Worm (Caenorhabditis elegans) whole organism, L3 larva: ENCODE measurements around the gene dmd-6.

Experiments used
- R02D3.7 ChIP-seq: fragments of 150-350 bp; optimal IDR thresholded peaks from 2 replicates; lab custom pipeline; 2014; ENCODE audit warnings: missing biosample characterization, missing genetic modification characterization
- ZK546.5 ChIP-seq: sonication (generic microtip); optimal IDR thresholded peaks from 2 replicates; lab custom pipeline; 2017; ENCODE audit warnings: missing biosample characterization, missing genetic modification characterization
- aly-2 ChIP-seq: fragments of 150-350 bp; optimal IDR thresholded peaks from 2 replicates; lab custom pipeline; 2014; ENCODE audit warnings: missing biosample characterization, missing genetic modification characterization
- ama-1 ChIP-seq: fragments of 150-350 bp; optimal IDR thresholded peaks from 2 replicates; lab custom pipeline; 2018
- ceh-16 ChIP-seq: sonication (generic microtip); optimal IDR thresholded peaks from 2 replicates; lab custom pipeline; 2017; ENCODE audit warnings: missing biosample characterization, missing genetic modification characterization
- ceh-28 ChIP-seq: fragments of 150-350 bp; optimal IDR thresholded peaks from 2 replicates; lab custom pipeline; 2014; ENCODE audit warnings: missing biosample characterization, missing genetic modification reagents, missing genetic modification characterization
- ceh-82 ChIP-seq: fragments of 150-350 bp; optimal IDR thresholded peaks from 2 replicates; lab custom pipeline; 2014; ENCODE audit warnings: missing biosample characterization, missing genetic modification characterization
- ceh-9 ChIP-seq: sonication (generic microtip); optimal IDR thresholded peaks from 2 replicates; lab custom pipeline; 2018; ENCODE audit warnings: missing biosample characterization, missing genetic modification characterization
- daf-12 ChIP-seq: fragments of 150-350 bp; optimal IDR thresholded peaks from 2 replicates; lab custom pipeline; 2014; ENCODE audit warnings: missing biosample characterization, missing genetic modification reagents, missing genetic modification characterization
- egl-27 ChIP-seq: sonication (generic microtip); optimal IDR thresholded peaks from 4 replicates; lab custom pipeline; 2017; ENCODE audit warnings: missing biosample characterization, missing genetic modification reagents, missing genetic modification characterization
- egl-5 ChIP-seq: fragments of 150-350 bp; optimal IDR thresholded peaks from 2 replicates; lab custom pipeline; 2017; ENCODE audit warnings: missing biosample characterization, missing genetic modification reagents, missing genetic modification characterization, inconsistent platforms
- elt-1 ChIP-seq: fragments of 150-350 bp; optimal IDR thresholded peaks from 2 replicates; lab custom pipeline; 2014; ENCODE audit warnings: missing biosample characterization, missing genetic modification characterization
- elt-2 ChIP-seq: sonication (generic microtip); optimal IDR thresholded peaks from 2 replicates; lab custom pipeline; 2016; ENCODE audit warnings: missing genetic modification reagents, mild to moderate bottlenecking, missing genetic modification characterization, missing compliant biosample characterization
- elt-3 ChIP-seq, 3 experiments: fragments of 150-350 bp in 1 of 3; sonication (generic microtip) in 2 of 3; optimal IDR thresholded peaks; 2 replicates in 2 of 3; 4 replicates in 1 of 3; lab custom pipeline; 2014 to 2017; ENCODE audit warnings: missing biosample characterization in 3 of 3, missing genetic modification characterization in 3 of 3
- eor-1 ChIP-seq, 2 experiments: fragments of 150-350 bp; optimal IDR thresholded peaks; 2 replicates each; lab custom pipeline; 2014 to 2018; ENCODE audit warnings: missing biosample characterization in 2 of 2, missing genetic modification characterization in 2 of 2
- fos-1 ChIP-seq: fragments of 150-350 bp; optimal IDR thresholded peaks from 2 replicates; lab custom pipeline; 2014; ENCODE audit warnings: missing biosample characterization, missing genetic modification characterization
- hmg-11 ChIP-seq: sonication (generic microtip); optimal IDR thresholded peaks from 2 replicates; lab custom pipeline; 2016; ENCODE audit warnings: missing genetic modification characterization, missing compliant biosample characterization
- jun-1 ChIP-seq: fragments of 150-350 bp; optimal IDR thresholded peaks from 2 replicates; lab custom pipeline; 2014; ENCODE audit warnings: missing biosample characterization, missing genetic modification reagents, missing genetic modification characterization
- lin-15B ChIP-seq: fragments of 150-350 bp; optimal IDR thresholded peaks from 2 replicates; lab custom pipeline; 2014; ENCODE audit warnings: missing biosample characterization, missing genetic modification characterization
- lsy-12 ChIP-seq: sonication (generic microtip); optimal IDR thresholded peaks from 2 replicates; lab custom pipeline; 2016; ENCODE audit warnings: mild to moderate bottlenecking, missing genetic modification characterization, missing compliant biosample characterization
- mml-1 ChIP-seq: fragments of 150-350 bp; sonication (generic microtip); optimal IDR thresholded peaks from 3 replicates; lab custom pipeline; 2014; ENCODE audit warnings: missing biosample characterization, missing genetic modification characterization
- nfya-1 ChIP-seq: sonication (generic microtip); optimal IDR thresholded peaks from 2 replicates; lab custom pipeline; 2017; ENCODE audit warnings: missing genetic modification characterization, mild to moderate bottlenecking, missing compliant biosample characterization, antibody characterized with exemption, moderate library complexity; ENCODE audit not compliant: insufficient read depth
- nhr-12 ChIP-seq: fragments of 150-350 bp; optimal IDR thresholded peaks from 2 replicates; lab custom pipeline; 2014; ENCODE audit warnings: missing biosample characterization, missing genetic modification characterization
- nhr-23 ChIP-seq: fragments of 150-350 bp; optimal IDR thresholded peaks from 2 replicates; lab custom pipeline; 2014; ENCODE audit warnings: missing biosample characterization, missing genetic modification reagents, missing genetic modification characterization
- nhr-237 ChIP-seq: fragments of 150-350 bp; optimal IDR thresholded peaks from 2 replicates; lab custom pipeline; 2014; ENCODE audit warnings: missing biosample characterization, missing genetic modification characterization
- nhr-25 ChIP-seq: sonication (generic microtip); optimal IDR thresholded peaks from 2 replicates; lab custom pipeline; 2017; ENCODE audit warnings: missing biosample characterization, missing genetic modification characterization
- nhr-28 ChIP-seq: fragments of 150-350 bp; optimal IDR thresholded peaks from 2 replicates; lab custom pipeline; 2014; ENCODE audit warnings: missing biosample characterization, missing genetic modification characterization
- nhr-43 ChIP-seq: sonication (generic microtip); optimal IDR thresholded peaks from 2 replicates; lab custom pipeline; 2016; ENCODE audit warnings: mild to moderate bottlenecking, missing genetic modification characterization, missing compliant biosample characterization; ENCODE audit not compliant: poor library complexity, severe bottlenecking
- nhr-67 ChIP-seq: fragments of 150-350 bp; optimal IDR thresholded peaks from 2 replicates; lab custom pipeline; 2014; ENCODE audit warnings: missing biosample characterization, missing genetic modification characterization
- nhr-76 ChIP-seq: fragments of 150-350 bp; sonication (generic microtip); optimal IDR thresholded peaks from 5 replicates; lab custom pipeline; 2014; ENCODE audit warnings: missing biosample characterization, missing genetic modification characterization
- pha-4 ChIP-seq: fragments of 150-350 bp; optimal IDR thresholded peaks from 2 replicates; lab custom pipeline; 2014; ENCODE audit warnings: missing biosample characterization, missing genetic modification reagents, missing genetic modification characterization
- pqm-1 ChIP-seq: fragments of 150-350 bp; optimal IDR thresholded peaks from 2 replicates; lab custom pipeline; 2017; ENCODE audit warnings: missing biosample characterization, missing genetic modification characterization, inconsistent platforms
- sea-2 ChIP-seq: fragments of 150-350 bp; sonication (generic microtip); optimal IDR thresholded peaks from 4 replicates; lab custom pipeline; 2014; ENCODE audit warnings: missing biosample characterization, missing genetic modification reagents, missing genetic modification characterization
- snpc-4 ChIP-seq: fragments of 150-350 bp; optimal IDR thresholded peaks from 2 replicates; lab custom pipeline; 2014; ENCODE audit warnings: missing biosample characterization, missing genetic modification characterization
- tbx-2 ChIP-seq: sonication (generic microtip); optimal IDR thresholded peaks from 2 replicates; lab custom pipeline; 2016; ENCODE audit warnings: mild to moderate bottlenecking, missing genetic modification characterization, missing compliant biosample characterization
- unc-39 ChIP-seq: sonication (generic microtip); optimal IDR thresholded peaks from 4 replicates; lab custom pipeline; 2017; ENCODE audit warnings: missing biosample characterization, missing genetic modification characterization
- unc-62 ChIP-seq: fragments of 150-350 bp; sonication (generic microtip); optimal IDR thresholded peaks from 4 replicates; lab custom pipeline; 2014; ENCODE audit warnings: missing biosample characterization, missing genetic modification reagents, missing genetic modification characterization
- zag-1 ChIP-seq: fragments of 150-350 bp; optimal IDR thresholded peaks from 2 replicates; lab custom pipeline; 2014; ENCODE audit warnings: missing biosample characterization, missing genetic modification characterization
- ztf-11 ChIP-seq: fragments of 150-350 bp; optimal IDR thresholded peaks from 2 replicates; lab custom pipeline; 2014; ENCODE audit warnings: missing biosample characterization, missing genetic modification characterization

dmd-6 gene

DNA sequence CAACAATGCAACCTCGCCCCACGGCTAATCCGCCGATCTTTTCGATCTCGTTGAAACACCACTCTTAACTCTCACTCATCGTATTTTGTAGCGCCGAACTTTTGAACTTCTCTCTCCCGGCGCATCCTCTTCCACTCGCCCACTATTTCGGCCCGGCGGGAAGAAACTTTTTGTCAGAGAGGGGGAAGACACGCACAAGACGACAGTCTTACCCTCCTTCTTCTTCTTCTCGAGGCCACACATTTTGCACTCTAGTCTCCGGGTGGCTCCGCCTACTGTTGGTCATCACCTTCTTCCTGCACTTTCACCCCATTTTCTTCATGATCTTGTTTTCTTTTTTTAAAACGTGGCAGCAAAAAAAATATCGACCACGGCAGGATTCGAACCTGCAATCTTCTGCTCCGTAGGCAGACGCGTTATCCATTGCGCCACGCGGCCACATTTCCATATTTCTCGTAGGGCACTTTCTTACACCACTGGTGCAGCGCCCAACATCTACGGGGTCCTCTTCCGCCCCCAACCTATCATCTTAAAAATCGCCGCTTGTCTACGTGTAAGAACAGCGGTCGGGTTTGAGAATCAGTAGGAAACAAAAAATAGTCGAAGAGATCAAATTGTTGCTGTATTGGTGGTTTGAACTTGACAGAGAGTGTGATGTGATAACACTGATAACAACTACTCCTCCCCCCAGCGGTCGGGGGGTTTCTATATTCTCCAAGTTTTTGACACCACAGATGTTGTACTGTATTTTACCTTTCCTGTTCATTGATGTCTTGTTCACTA is 5.3 kb upstream of the dmd-6 start:
- TF ChIP-seq mml-1 (tag; lab: Kevin White, UChicago) (no peak), pha-4 (tag; lab: Kevin White, UChicago) (peak; percentile 63), elt-1 (tag; lab: Kevin White, UChicago) (peak; percentile 28), ZK546.5 (no peak), nhr-237 (tag; lab: Kevin White, UChicago) (no peak), nhr-23 (tag; lab: Kevin White, UChicago) (peak; percentile 96), ceh-28 (tag; lab: Kevin White, UChicago) (no peak), nhr-28 (tag; lab: Kevin White, UChicago) (no peak), lsy-12 (peak; percentile 30), eor-1 (tag; optimal IDR thresholded peaks at IDR 0.05; lab: Kevin White, UChicago) (no peak), elt-2 (peak; percentile 69), ceh-16 (no peak), jun-1 (tag; lab: Kevin White, UChicago) (peak; percentile 79), nhr-12 (tag; lab: Kevin White, UChicago) (no peak), hmg-11 (tag; lab: Kevin White, UChicago) (peak; percentile 1), egl-27 (no peak), nhr-67 (tag; lab: Kevin White, UChicago) (no peak), sea-2 (GFP tag; lab: Kevin White, UChicago) (no peak), nhr-43 (tag; lab: Kevin White, UChicago) (peak; percentile 88), ama-1 (peak; percentile 12), pqm-1 (tag; lab: Kevin White, UChicago) (peak; percentile 43), R02D3.7 (tag; lab: Kevin White, UChicago) (peak; percentile 7), nhr-25 (peak; percentile 89), ceh-9 (tag; lab: Kevin White, UChicago) (no peak), zag-1 (no peak), egl-5 (no peak), lin-15B (tag; lab: Kevin White, UChicago) (peak; percentile 59), ceh-82 (tag; lab: Kevin White, UChicago) (no peak), tbx-2 (tag; lab: Kevin White, UChicago) (peak; percentile 37), nhr-76 (no peak), daf-12 (no peak), snpc-4 (peak; percentile 65), unc-39 (tag; lab: Kevin White, UChicago) (no peak), aly-2 (tag; lab: Kevin White, UChicago) (no peak), fos-1 (tag; lab: Kevin White, UChicago) (no peak), nfya-1 (tag; lab: Kevin White, UChicago) (peak; percentile 41), unc-62 (GFP tag; lab: Kevin White, UChicago) (peak; percentile 21), ztf-11 (tag; lab: Kevin White, UChicago) (no peak)

DNA sequence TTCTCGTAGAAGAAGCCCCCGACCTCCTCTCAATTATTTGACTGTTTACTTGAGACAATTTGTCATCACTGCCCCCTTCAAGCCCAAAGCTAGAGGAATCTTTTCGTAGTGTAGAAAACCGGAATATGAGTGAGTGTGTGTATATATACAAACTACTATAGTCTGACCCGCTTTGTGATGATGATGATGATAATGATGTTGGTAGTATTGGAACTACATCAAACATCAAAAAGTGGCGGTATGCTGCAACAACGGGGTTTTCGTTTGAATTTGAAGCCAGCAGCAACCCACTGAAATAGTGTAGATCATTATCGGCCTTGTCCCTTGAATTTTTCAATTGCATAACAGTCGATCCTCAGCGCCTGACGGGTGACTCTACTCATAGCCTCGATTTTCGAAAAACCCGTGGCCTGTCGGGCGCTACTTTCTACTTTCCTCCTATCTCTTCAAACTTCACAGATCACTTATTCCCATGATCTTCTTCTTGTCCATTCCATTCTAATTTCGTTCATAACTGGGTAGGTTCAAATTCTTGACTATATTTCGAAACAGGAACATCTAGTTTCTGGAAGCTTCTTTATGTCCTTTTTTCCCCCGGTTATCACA is 4.4 kb upstream of the dmd-6 start:
- TF ChIP-seq nhr-25 (peak; percentile 44), nhr-12 (tag; lab: Kevin White, UChicago) (no peak), snpc-4 (peak; percentile 87), pqm-1 (tag; lab: Kevin White, UChicago) (no peak), hmg-11 (tag; lab: Kevin White, UChicago) (peak; percentile 35), egl-27 (no peak), elt-3 (tag; optimal IDR thresholded peaks at IDR 0.05; lab: Kevin White, UChicago) (peak in 1 of 3 experiments; percentile 23), jun-1 (tag; lab: Kevin White, UChicago) (no peak), eor-1 (tag; optimal IDR thresholded peaks at IDR 0.05; lab: Kevin White, UChicago) (no peak), nhr-237 (tag; lab: Kevin White, UChicago) (no peak), pha-4 (tag; lab: Kevin White, UChicago) (no peak), elt-2 (no peak), nhr-23 (tag; lab: Kevin White, UChicago) (peak; percentile 54)
- TF ChIP-seq, all 47 proteins: peak for 5
